Fruit fly (Drosophila melanogaster): Measurements from ENCODE around the gene CG9331.

dm6 chr2L:20831060-20831459 is 8.4 kb downstream of the CG9331 start, which contains the start of gene CG31674:
- TF ChIP-seq Met (GFP tag; optimal IDR thresholded peaks at IDR 0.05) (no peak), Ets96B (tag; optimal IDR thresholded peaks at IDR 0.05) (no peak), Sox102F (GFP tag; optimal IDR thresholded peaks at IDR 0.05) (no peak), CG15336 (GFP tag; IDR thresholded peaks at IDR 0.05) (no peak), CG11294 (GFP tag; IDR thresholded peaks at IDR 0.05) (no peak)
